Worm (Caenorhabditis elegans): ENCODE measurements around the gene cyn-2.

DNA sequence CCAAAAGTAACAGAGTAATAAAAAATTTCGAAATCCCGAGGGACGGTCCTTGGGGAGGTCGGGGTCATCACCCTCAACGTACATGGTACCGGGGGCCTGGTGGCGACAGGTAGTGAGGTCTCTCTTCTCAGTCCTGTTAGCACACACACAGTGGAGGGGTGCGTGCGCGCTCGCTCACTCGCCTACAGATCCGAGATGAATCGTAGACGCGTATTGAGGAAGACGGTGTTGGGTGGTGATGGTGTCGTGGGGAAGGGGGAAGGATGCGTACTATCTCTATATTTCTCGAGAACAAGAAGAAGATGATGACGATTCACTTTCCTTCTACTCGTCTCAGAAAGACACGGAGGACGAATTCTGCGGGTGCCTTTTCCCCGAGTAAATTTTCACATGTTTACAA lies 21.3 kb downstream of the cyn-2 start:
- TF ChIP-seq ama-1 (optimal IDR thresholded peaks at IDR 0.05) = no peak
- TF ChIP-seq nhr-25 (tag; optimal IDR thresholded peaks at IDR 0.05; ENCODE audit: borderline replicate concordance, insufficient read depth) = no peak
